Fruit fly (Drosophila melanogaster) whole organism, wandering third instar larva: ENCODE results near the gene CG11584.

Source experiments
- CG32264 ChIP-seq: fragments of 200-800 bp; sonication (Bioruptor generic); optimal IDR thresholded peaks from 2 replicates; lab custom pipeline; 2016; ENCODE audit warnings: missing biosample characterization, missing genetic modification characterization
- Dfd ChIP-seq: fragments of >200 bp; optimal IDR thresholded peaks from 2 replicates; lab custom pipeline; 2017; ENCODE audit warnings: missing biosample characterization, missing genetic modification characterization
- Hnf4 ChIP-seq: fragments of 200-800 bp; sonication (Bioruptor generic); optimal IDR thresholded peaks from 2 replicates; lab custom pipeline; 2016; ENCODE audit warnings: missing biosample characterization, mild to moderate bottlenecking, missing genetic modification characterization
- N ChIP-seq: fragments of >200 bp; optimal IDR thresholded peaks from 2 replicates; lab custom pipeline; 2018; ENCODE audit warnings: missing biosample characterization, missing external identifiers, missing genetic modification characterization
- Vsx2 ChIP-seq: fragments of 200-300, 225-300 bp; sonication (Bioruptor generic); optimal IDR thresholded peaks from 2 replicates; lab custom pipeline; 2018; ENCODE audit warnings: missing biosample characterization, missing genetic modification characterization; ENCODE audit not compliant: partially characterized antibody
- dmrt93B ChIP-seq: fragments of 200-800 bp; sonication (Bioruptor generic); optimal IDR thresholded peaks from 2 replicates; lab custom pipeline; 2018; ENCODE audit warnings: missing biosample characterization, mild to moderate bottlenecking, missing genetic modification characterization
- fru ChIP-seq: fragments of 200-800 bp; sonication (Bioruptor generic); optimal IDR thresholded peaks from 3 replicates; lab custom pipeline; 2016; ENCODE audit warnings: missing biosample characterization, mild to moderate bottlenecking, missing genetic modification characterization
- h ChIP-seq: fragments of 200-800 bp; sonication (Bioruptor generic); optimal IDR thresholded peaks from 3 replicates; lab custom pipeline; 2016; ENCODE audit warnings: missing biosample characterization, mild to moderate bottlenecking, missing genetic modification characterization
- pan ChIP-seq: fragments of >200 bp; optimal IDR thresholded peaks from 2 replicates; lab custom pipeline; 2017
- psq ChIP-seq: fragments of 200-800 bp; sonication (Bioruptor generic); optimal IDR thresholded peaks from 3 replicates; lab custom pipeline; 2017; ENCODE audit warnings: missing biosample characterization, mild to moderate bottlenecking, missing genetic modification characterization, moderate library complexity
- usp ChIP-seq: fragments of >200 bp; optimal IDR thresholded peaks from 2 replicates; lab custom pipeline; 2017; ENCODE audit warnings: missing biosample characterization, missing genetic modification characterization

DNA sequence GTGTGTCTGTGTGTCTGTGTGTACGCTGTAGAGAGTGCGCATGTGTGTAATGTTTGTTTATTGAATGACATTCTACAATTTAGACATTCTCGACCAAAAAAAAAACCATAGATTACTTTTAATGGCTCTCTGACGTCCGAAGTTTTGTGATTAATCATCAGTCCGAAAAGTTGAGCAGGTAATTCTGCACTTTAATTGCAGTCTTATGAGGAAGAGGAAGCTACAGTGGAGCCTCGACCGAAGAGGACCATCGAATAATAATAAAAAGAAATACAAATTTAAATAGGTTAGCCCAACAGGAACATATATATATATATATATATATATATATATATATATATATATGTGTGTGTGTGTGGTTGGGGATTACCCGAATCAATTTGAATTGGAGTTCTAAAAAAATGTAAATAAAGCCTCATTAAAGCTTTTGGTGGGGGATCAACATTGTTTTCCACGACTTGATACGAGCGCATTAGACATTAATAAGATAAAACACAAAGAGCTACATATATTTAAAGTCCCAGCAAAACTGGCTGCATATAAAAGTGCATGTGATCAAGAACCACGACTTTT lies 28.5 kb downstream of the CG11584 start:
- TF ChIP-seq N (no peak), psq (GFP tag; lab: Kevin White, UChicago) (no peak), dmrt93B (GFP tag; lab: Kevin White, UChicago) (no peak), Dfd (GFP tag; lab: Kevin White, UChicago) (no peak), CG32264 (GFP tag; lab: Kevin White, UChicago) (no peak), pan (lab: Kevin White, UChicago) (no peak), fru (peak; percentile 2), Hnf4 (GFP tag; lab: Kevin White, UChicago) (no peak), h (GFP tag; lab: Kevin White, UChicago) (peak; percentile 19), usp (GFP tag; lab: Kevin White, UChicago) (no peak), Vsx2 (GFP tag; lab: Kevin White, UChicago) (no peak)
